Worm (Caenorhabditis elegans): ENCODE measurements around the gene F09F7.5.

Gene F09F7.5

ce11 chrIII:5546730-5547129 lies at the start of gene F09F7.5:
Gene F09F7.5 (plus strand): TSS chrIII:5546987.
- TF ChIP-seq elt-2 (tag; optimal IDR thresholded peaks at IDR 0.05) = peak; percentile 70
- peak; percentile 64 for TF ChIP-seq pqm-1 (tag; optimal IDR thresholded peaks at IDR 0.05)
- no peak for TF ChIP-seq nhr-76 (tag; optimal IDR thresholded peaks at IDR 0.05)

ce11 chrIII:5498973-5499372 lies 47.8 kb upstream of the F09F7.5 start, which contains the start of gene R02F2.9:
Gene R02F2.9 (plus strand): TSS chrIII:5499190.
- TF ChIP-seq R02D3.7 (tag; optimal IDR thresholded peaks at IDR 0.05) = peak; percentile 96
- no peak for TF ChIP-seq aly-2 (tag; optimal IDR thresholded peaks at IDR 0.05)
- TF ChIP-seq lin-15B (tag; optimal IDR thresholded peaks at IDR 0.05) = peak; percentile 54
- no peak for TF ChIP-seq nhr-11 (tag; optimal IDR thresholded peaks at IDR 0.05)
- peak; percentile 0 for TF ChIP-seq nhr-25 (tag; optimal IDR thresholded peaks at IDR 0.05)
- peak; percentile 67 for TF ChIP-seq nhr-23 (tag; optimal IDR thresholded peaks at IDR 0.05)

ce11 chrIII:5499942-5500341 lies 46.8 kb upstream of the F09F7.5 start:
- no peak for TF ChIP-seq mdl-1 (tag; optimal IDR thresholded peaks at IDR 0.05)
- no peak for TF ChIP-seq skn-1 (tag; optimal IDR thresholded peaks at IDR 0.05)
- TF ChIP-seq nhr-77 (tag; optimal IDR thresholded peaks at IDR 0.05) = no peak
- no peak for TF ChIP-seq ama-1 (optimal IDR thresholded peaks at IDR 0.05)

ce11 chrIII:5500732-5501131 lies 46.1 kb upstream of the F09F7.5 start:
- no peak for TF ChIP-seq lin-15B (tag; optimal IDR thresholded peaks at IDR 0.05)
- no peak for TF ChIP-seq ceh-82 (tag; optimal IDR thresholded peaks at IDR 0.05)
- no peak for TF ChIP-seq egl-27 (tag; optimal IDR thresholded peaks at IDR 0.05)
- no peak for TF ChIP-seq elt-3 (tag; optimal IDR thresholded peaks at IDR 0.05)
- no peak for TF ChIP-seq jun-1 (tag; optimal IDR thresholded peaks at IDR 0.05)
- no peak for TF ChIP-seq ama-1 (optimal IDR thresholded peaks at IDR 0.05)
- no peak for TF ChIP-seq elt-1 (tag; optimal IDR thresholded peaks at IDR 0.05)
- TF ChIP-seq egl-5 (tag; optimal IDR thresholded peaks at IDR 0.05) = no peak
- TF ChIP-seq sea-2 (GFP tag; optimal IDR thresholded peaks at IDR 0.05) = no peak
- no peak for TF ChIP-seq nhr-28 (tag; optimal IDR thresholded peaks at IDR 0.05)
- TF ChIP-seq elt-2 (tag; optimal IDR thresholded peaks at IDR 0.05) = no peak
- no peak for TF ChIP-seq nhr-67 (tag; optimal IDR thresholded peaks at IDR 0.05)
- TF ChIP-seq nhr-76 (tag; optimal IDR thresholded peaks at IDR 0.05) = no peak
- no peak for TF ChIP-seq unc-39 (tag; optimal IDR thresholded peaks at IDR 0.05)
- no peak for TF ChIP-seq daf-12 (tag; optimal IDR thresholded peaks at IDR 0.05)
- no peak for TF ChIP-seq pha-4 (tag; optimal IDR thresholded peaks at IDR 0.05)

ce11 chrIII:5501358-5502287 lies 45.2 kb upstream of the F09F7.5 start, which contains the start of gene R02F2.1:
Gene R02F2.1 (plus strand): TSS chrIII:5501885.
- TF ChIP-seq daf-12 (tag; optimal IDR thresholded peaks at IDR 0.05) = no peak
- peak; percentile 3 for TF ChIP-seq elt-1 (tag; optimal IDR thresholded peaks at IDR 0.05)
- no peak for TF ChIP-seq egl-5 (tag; optimal IDR thresholded peaks at IDR 0.05)
- TF ChIP-seq nhr-77 (tag; optimal IDR thresholded peaks at IDR 0.05) = no peak
- no peak for TF ChIP-seq nhr-12 (tag; optimal IDR thresholded peaks at IDR 0.05)
- TF ChIP-seq hmg-11 (tag; optimal IDR thresholded peaks at IDR 0.05) = peak; percentile 18
- no peak for TF ChIP-seq jun-1 (tag; optimal IDR thresholded peaks at IDR 0.05)
- TF ChIP-seq nhr-25 (tag; optimal IDR thresholded peaks at IDR 0.05) = peak; percentile 48
- TF ChIP-seq zag-1 (tag; optimal IDR thresholded peaks at IDR 0.05) = no peak
- TF ChIP-seq skn-1 (tag; optimal IDR thresholded peaks at IDR 0.05) = no peak
- TF ChIP-seq nhr-28 (tag; optimal IDR thresholded peaks at IDR 0.05) = no peak
- TF ChIP-seq tbx-2 (tag; optimal IDR thresholded peaks at IDR 0.05) = no peak
- no peak for TF ChIP-seq R02D3.7 (tag; optimal IDR thresholded peaks at IDR 0.05)
- no peak for TF ChIP-seq ceh-9 (tag; optimal IDR thresholded peaks at IDR 0.05)
- TF ChIP-seq nhr-11 (tag; optimal IDR thresholded peaks at IDR 0.05) = no peak
- TF ChIP-seq nhr-76 (tag; optimal IDR thresholded peaks at IDR 0.05) = no peak
- TF ChIP-seq ZK546.5 (tag; optimal IDR thresholded peaks at IDR 0.05) = no peak
- no peak for TF ChIP-seq egl-27 (tag; optimal IDR thresholded peaks at IDR 0.05)
- no peak for TF ChIP-seq nhr-67 (tag; optimal IDR thresholded peaks at IDR 0.05)
- TF ChIP-seq ceh-16 (tag; optimal IDR thresholded peaks at IDR 0.05) = no peak
- peak; percentile 40 for TF ChIP-seq ama-1 (optimal IDR thresholded peaks at IDR 0.05)
- no peak for TF ChIP-seq aly-2 (tag; optimal IDR thresholded peaks at IDR 0.05)
- no peak for TF ChIP-seq ztf-4 (tag; optimal IDR thresholded peaks at IDR 0.05)
- no peak for TF ChIP-seq lin-39 (tag; optimal IDR thresholded peaks at IDR 0.05)
- TF ChIP-seq pha-4 (tag; optimal IDR thresholded peaks at IDR 0.05) = peak; percentile 70
- peak; percentile 20 for TF ChIP-seq elt-2 (tag; optimal IDR thresholded peaks at IDR 0.05)
- TF ChIP-seq fos-1 (tag; optimal IDR thresholded peaks at IDR 0.05) = no peak

All from whole organism, L3 larva.